Worm (Caenorhabditis elegans): Measurements from ENCODE around the gene C09F9.1.

The C09F9.1 gene

ce11 chrII:14698057-14698456 is at the start of gene C09F9.1:
C09F9.1 (plus strand) TSS chrII:14698357.
- TF ChIP-seq alr-1 (tag; optimal IDR thresholded peaks at IDR 0.05; ENCODE audit: borderline replicate concordance) (no peak), nhr-77 (tag; optimal IDR thresholded peaks at IDR 0.05) (no peak), lir-3 (tag; optimal IDR thresholded peaks at IDR 0.05; ENCODE audit: poor library complexity) (no peak), sptf-1 (tag; optimal IDR thresholded peaks at IDR 0.05) (no peak), lsy-2 (tag; optimal IDR thresholded peaks at IDR 0.05) (no peak), nhr-20 (tag; optimal IDR thresholded peaks at IDR 0.05) (no peak), hlh-17 (GFP tag; optimal IDR thresholded peaks at IDR 0.05; ENCODE audit: borderline replicate concordance) (no peak), zag-1 (tag; optimal IDR thresholded peaks at IDR 0.05) (no peak), tbx-2 (tag; optimal IDR thresholded peaks at IDR 0.05) (no peak)

ce11 chrII:14664647-14665518 is 33.3 kb upstream of the C09F9.1 start:
- TF ChIP-seq nhr-237 (tag; optimal IDR thresholded peaks at IDR 0.05) (no peak), snpc-4 (tag; optimal IDR thresholded peaks at IDR 0.05) (no peak), unc-130 (tag; optimal IDR thresholded peaks at IDR 0.05) (no peak), aha-1 (tag; optimal IDR thresholded peaks at IDR 0.05) (no peak), xbp-1 (tag; optimal IDR thresholded peaks at IDR 0.05) (no peak), elt-3 (tag; optimal IDR thresholded peaks at IDR 0.05) (peak in 4 of 6 experiments; percentile 25 to 79 (median 67)), efl-1 (optimal IDR thresholded peaks at IDR 0.05) (no peak), efl-1 (GFP tag; optimal IDR thresholded peaks at IDR 0.05 in 1 of 2) (peak in 1 of 2 experiments; percentile 61), lin-14 (GFP tag; optimal IDR thresholded peaks at IDR 0.05) (peak; percentile 61), mdl-1 (tag; optimal IDR thresholded peaks at IDR 0.05) (no peak), dpl-1 (GFP tag; optimal IDR thresholded peaks at IDR 0.05) (no peak), lin-35 (GFP tag; optimal IDR thresholded peaks at IDR 0.05) (no peak), dsc-1 (tag; optimal IDR thresholded peaks at IDR 0.05) (no peak), elt-2 (tag; optimal IDR thresholded peaks at IDR 0.05) (no peak), lin-13 (GFP tag; optimal IDR thresholded peaks at IDR 0.05) (no peak), pag-3 (tag; optimal IDR thresholded peaks at IDR 0.05; ENCODE audit: borderline replicate concordance, insufficient read depth) (no peak), blmp-1 (tag; optimal IDR thresholded peaks at IDR 0.05) (peak; percentile 3), ama-1 (optimal IDR thresholded peaks at IDR 0.05) (no peak), fkh-4 (tag; optimal IDR thresholded peaks at IDR 0.05; ENCODE audit: borderline replicate concordance) (no peak), rnt-1 (tag; optimal IDR thresholded peaks at IDR 0.05) (no peak), unc-98 (GFP tag; IDR thresholded peaks at IDR 0.05) (no peak), nhr-85 (tag) (peak; percentile 51)

ce11 chrII:14666274-14666673 is 31.9 kb upstream of the C09F9.1 start:
- TF ChIP-seq rnt-1 (tag; optimal IDR thresholded peaks at IDR 0.05), result no peak
- no peak for TF ChIP-seq ztf-4 (tag; optimal IDR thresholded peaks at IDR 0.05)
- TF ChIP-seq mdl-1 (tag; optimal IDR thresholded peaks at IDR 0.05), result no peak
- TF ChIP-seq efl-3 (GFP tag; optimal IDR thresholded peaks at IDR 0.05), result no peak
- TF ChIP-seq nhr-90 (tag; optimal IDR thresholded peaks at IDR 0.05; ENCODE audit: poor library complexity), result no peak
- TF ChIP-seq nhr-19 (GFP tag; conservative IDR thresholded peaks at IDR 0.05), result no peak
- TF ChIP-seq lin-13 (GFP tag; optimal IDR thresholded peaks at IDR 0.05), result no peak
- TF ChIP-seq tbx-2 (tag; optimal IDR thresholded peaks at IDR 0.05), result no peak
- TF ChIP-seq ces-1 (GFP tag; optimal IDR thresholded peaks at IDR 0.05), result no peak
- no peak for TF ChIP-seq alr-1 (tag; optimal IDR thresholded peaks at IDR 0.05; ENCODE audit: borderline replicate concordance)
- no peak for TF ChIP-seq sup-37 (GFP tag; optimal IDR thresholded peaks at IDR 0.05)
